Worm (Caenorhabditis elegans) whole organism, L4 larva: ENCODE measurements around the gene nspc-17.

ENCODE experiments used
- D1046.2 ChIP-seq: fragments of 200-800 bp; sonication (Bioruptor generic); IDR thresholded peaks from 2 replicates; pipeline ENCODE4 v1.3.6; 2022; ENCODE audit warnings: missing genetic modification characterization, missing compliant biosample characterization
- F10B5.3 ChIP-seq: sonication (generic microtip); optimal IDR thresholded peaks from 2 replicates; lab custom pipeline; 2016; ENCODE audit warnings: mild to moderate bottlenecking, missing genetic modification characterization, missing compliant biosample characterization
- F44E2.7 ChIP-seq: fragments of 200-800 bp; sonication (Bioruptor generic); IDR thresholded peaks from 2 replicates; pipeline ENCODE4 v2.1.2; 2022; ENCODE audit warnings: missing genetic modification characterization, missing compliant biosample characterization
- R02D3.7 ChIP-seq: fragments of 150-350 bp; sonication (generic microtip); optimal IDR thresholded peaks from 3 replicates; lab custom pipeline; 2014; ENCODE audit warnings: missing biosample characterization, missing genetic modification characterization
- Y105C5A.15 ChIP-seq: fragments of 200-800 bp; sonication (Bioruptor generic); IDR thresholded peaks from 2 replicates; pipeline ENCODE4 v1.3.6; 2022; ENCODE audit warnings: missing genetic modification characterization, missing compliant biosample characterization
- Y48G9A.11 ChIP-seq: fragments of 200-800 bp; sonication (Bioruptor generic); IDR thresholded peaks from 2 replicates; pipeline ENCODE4 v1.3.6; 2022; ENCODE audit warnings: missing genetic modification reagents, missing genetic modification characterization, missing compliant biosample characterization
- aha-1 ChIP-seq: fragments of 150-350 bp; peaks from one replicate; lab custom pipeline; 2014; ENCODE audit warnings: missing biosample characterization, missing genetic modification characterization
- ama-1 ChIP-seq: fragments of 150-350 bp; optimal IDR thresholded peaks from 2 replicates; lab custom pipeline; 2014; ENCODE audit warnings: inconsistent platforms, mixed read lengths
- ceh-32 ChIP-seq: sonication (generic microtip); optimal IDR thresholded peaks from 2 replicates; lab custom pipeline; 2016; ENCODE audit warnings: mild to moderate bottlenecking, missing genetic modification characterization, missing compliant biosample characterization; ENCODE audit not compliant: poor library complexity
- ceh-82 ChIP-seq: sonication (generic microtip); optimal IDR thresholded peaks from 2 replicates; lab custom pipeline; 2017; ENCODE audit warnings: missing biosample characterization, missing genetic modification characterization
- ces-1 ChIP-seq: fragments of 150-350 bp; sonication (generic microtip); optimal IDR thresholded peaks from 4 replicates; lab custom pipeline; 2014; ENCODE audit warnings: missing biosample characterization, missing genetic modification reagents, missing genetic modification characterization
- daf-16 ChIP-seq, 3 experiments: sonication (generic microtip); optimal IDR thresholded peaks; 2 replicates each; lab custom pipeline; 2016 to 2017; ENCODE audit warnings: missing genetic modification characterization in 3 of 3, missing genetic modification reagents in 3 of 3, mild to moderate bottlenecking in 2 of 3, missing compliant biosample characterization in 2 of 3, missing biosample characterization in 1 of 3, moderate library complexity in 1 of 3
- dmd-6 ChIP-seq: fragments of 200-800 bp; sonication (Bioruptor generic); IDR thresholded peaks from 2 replicates; pipeline ENCODE4 v1.3.6; 2022; ENCODE audit warnings: missing genetic modification reagents, missing genetic modification characterization, missing compliant biosample characterization
- dmd-8 ChIP-seq: fragments of 200-800 bp; sonication (Bioruptor generic); IDR thresholded peaks from 2 replicates; pipeline ENCODE4 v1.3.6; 2022; ENCODE audit warnings: missing genetic modification characterization, missing compliant biosample characterization
- dpl-1 ChIP-seq: fragments of 150-350 bp; optimal IDR thresholded peaks from 2 replicates; lab custom pipeline; 2014; ENCODE audit warnings: missing biosample characterization, missing genetic modification reagents, missing genetic modification characterization
- duxl-1 ChIP-seq: sonication (generic microtip); optimal IDR thresholded peaks from 2 replicates; lab custom pipeline; 2016; ENCODE audit warnings: mild to moderate bottlenecking, missing genetic modification characterization, moderate library complexity, missing compliant biosample characterization; ENCODE audit not compliant: poor library complexity
- dve-1 ChIP-seq: sonication (generic microtip); optimal IDR thresholded peaks from 2 replicates; lab custom pipeline; 2017; ENCODE audit warnings: antibody characterized with exemption, mild to moderate bottlenecking, missing genetic modification characterization, missing compliant biosample characterization; ENCODE audit not compliant: insufficient read depth
- egl-27 ChIP-seq: sonication (generic microtip); optimal IDR thresholded peaks from 3 replicates; lab custom pipeline; 2017; ENCODE audit warnings: missing biosample characterization, missing genetic modification reagents, missing genetic modification characterization
- egl-43 ChIP-seq: fragments of 200-800 bp; sonication (Bioruptor generic); IDR thresholded peaks from 2 replicates; pipeline ENCODE4 v1.3.6; 2022; ENCODE audit warnings: missing genetic modification reagents, missing genetic modification characterization, missing compliant biosample characterization
- hif-1 ChIP-seq, 2 experiments: sonication (generic microtip); optimal IDR thresholded peaks; 2 replicates each; lab custom pipeline; 2016 to 2017; ENCODE audit warnings: missing compliant biosample characterization in 2 of 2, missing genetic modification characterization in 2 of 2, missing genetic modification reagents in 2 of 2, missing genotype in 2 of 2, mild to moderate bottlenecking in 1 of 2
- hlh-11 ChIP-seq: fragments of 200-800 bp; sonication (Bioruptor generic); optimal IDR thresholded peaks from 2 replicates; lab custom pipeline; 2018; ENCODE audit warnings: mild to moderate bottlenecking, missing genetic modification characterization, missing compliant biosample characterization
- hmg-1.1 ChIP-seq: fragments of 200-800 bp; sonication (Bioruptor generic); IDR thresholded peaks from 2 replicates; pipeline ENCODE4 v1.3.6; 2022; ENCODE audit warnings: missing genetic modification reagents, missing genetic modification characterization, missing compliant biosample characterization
- madf-5 ChIP-seq, 2 experiments: fragments of 200-800 bp; sonication (Bioruptor generic); IDR thresholded peaks; 2 replicates each; pipeline ENCODE4 v1.3.6; 2022; ENCODE audit warnings: missing compliant biosample characterization in 2 of 2, missing genetic modification characterization in 2 of 2
- madf-9 ChIP-seq: fragments of 200-800 bp; sonication (Bioruptor generic); conservative IDR thresholded peaks from 2 replicates; pipeline ENCODE4 v1.3.6; 2022; ENCODE audit warnings: missing genetic modification reagents, missing genetic modification characterization, missing compliant biosample characterization
- mxl-3 ChIP-seq: fragments of 200-800 bp; sonication (Bioruptor generic); optimal IDR thresholded peaks from 2 replicates; lab custom pipeline; 2018; ENCODE audit warnings: mild to moderate bottlenecking, missing genetic modification characterization, missing compliant biosample characterization
- nhr-28 ChIP-seq: fragments of 150-350 bp; optimal IDR thresholded peaks from 2 replicates; lab custom pipeline; 2014; ENCODE audit warnings: missing biosample characterization, missing genetic modification characterization
- nhr-41 ChIP-seq: fragments of 200-800 bp; sonication (Bioruptor generic); IDR thresholded peaks from 2 replicates; pipeline ENCODE4 v1.3.6; 2022; ENCODE audit warnings: missing genetic modification reagents, missing genetic modification characterization, missing compliant biosample characterization
- nhr-42 ChIP-seq: fragments of 200-800 bp; sonication (Bioruptor generic); IDR thresholded peaks from 2 replicates; pipeline ENCODE4 v1.3.6; 2022; ENCODE audit warnings: missing genetic modification characterization, missing compliant biosample characterization
- nhr-48 ChIP-seq: sonication (generic microtip); optimal IDR thresholded peaks from 2 replicates; lab custom pipeline; 2016; ENCODE audit warnings: mild to moderate bottlenecking, missing genetic modification characterization, missing compliant biosample characterization
- nhr-77 ChIP-seq: fragments of 150-350 bp; optimal IDR thresholded peaks from 2 replicates; lab custom pipeline; 2014; ENCODE audit warnings: missing biosample characterization, missing genetic modification characterization
- pqm-1 ChIP-seq: sonication (generic microtip); optimal IDR thresholded peaks from 2 replicates; lab custom pipeline; 2017; ENCODE audit warnings: missing biosample characterization, missing genetic modification characterization
- set-16 ChIP-seq: fragments of 200-800 bp; sonication (Bioruptor generic); IDR thresholded peaks from 2 replicates; pipeline ENCODE4 v1.3.6; 2022; ENCODE audit warnings: missing genetic modification reagents, missing genetic modification characterization, missing compliant biosample characterization
- snpc-4 ChIP-seq: fragments of 150-350 bp; optimal IDR thresholded peaks from 2 replicates; lab custom pipeline; 2014; ENCODE audit warnings: missing biosample characterization, missing genetic modification characterization
- vab-7 ChIP-seq: fragments of 200-800 bp; sonication (Bioruptor generic); IDR thresholded peaks from 2 replicates; pipeline ENCODE4 v1.3.6; 2022; ENCODE audit warnings: missing genetic modification reagents, missing genetic modification characterization, missing compliant biosample characterization
- zag-1 ChIP-seq: fragments of 150-350 bp; optimal IDR thresholded peaks from 2 replicates; lab custom pipeline; 2014; ENCODE audit warnings: missing biosample characterization, missing genetic modification characterization

nspc-17 gene

ce11 chrX:14523275-14523674, 1.7 kb downstream of the nspc-17 start, which contains the start of gene nspc-16:
Gene nspc-16 (plus strand): TSS chrX:14523575.
- TF ChIP-seq egl-43 (no peak), Y105C5A.15 (GFP tag; lab: Robert Waterston, UW) (no peak), hmg-1.1 (GFP tag; lab: Robert Waterston, UW) (no peak), Y48G9A.11 (no peak), egl-27 (tag; lab: Kevin White, UChicago) (no peak), R02D3.7 (tag; lab: Kevin White, UChicago) (no peak), daf-16 (GFP tag; optimal IDR thresholded peaks at IDR 0.05; lab: Kevin White, UChicago) (no peak), daf-16 (tag; optimal IDR thresholded peaks at IDR 0.05; lab: Kevin White, UChicago) (no peak), dmd-6 (GFP tag; lab: Robert Waterston, UW) (no peak)

- TF ChIP-seq dmd-8 (GFP tag; lab: Robert Waterston, UW) (no peak), R02D3.7 (tag; lab: Kevin White, UChicago) (no peak), madf-9 (no peak), ces-1 (GFP tag; lab: Kevin White, UChicago) (no peak), dpl-1 (no peak), mxl-3 (GFP tag; lab: Kevin White, UChicago) (no peak), vab-7 (GFP tag; lab: Robert Waterston, UW) (no peak), F10B5.3 (no peak), ama-1 (lab: Kevin White, UChicago) (no peak), D1046.2 (no peak), Y48G9A.11 (no peak), Y105C5A.15 (GFP tag; lab: Robert Waterston, UW) (no peak), snpc-4 (tag; lab: Kevin White, UChicago) (no peak), hlh-11 (tag; lab: Kevin White, UChicago) (no peak), nhr-48 (no peak), ceh-32 (tag; lab: Kevin White, UChicago) (no peak), madf-5 (GFP tag; IDR thresholded peaks at IDR 0.05; lab: Robert Waterston, UW) (no peak), zag-1 (tag; lab: Kevin White, UChicago) (no peak), nhr-77 (tag; lab: Kevin White, UChicago) (no peak), nhr-41 (GFP tag; lab: Robert Waterston, UW) (no peak)
Observed at ce11 chrX:14520463-14520862, 4.5 kb downstream of the nspc-17 start, which contains the start of gene D1025.1. Gene D1025.1 (plus strand): TSS chrX:14520763.

ce11 chrX:14517842-14518241, 7.1 kb downstream of the nspc-17 start:
- TF ChIP-seq ama-1 (lab: Kevin White, UChicago) (no peak), ces-1 (GFP tag; lab: Kevin White, UChicago) (no peak), R02D3.7 (tag; lab: Kevin White, UChicago) (no peak), F10B5.3 (no peak), aha-1 (peak; percentile 85), set-16 (GFP tag; lab: Robert Waterston, UW) (peak; percentile 36), egl-43 (0 out of 2 replicates have a peak, but pooled peaks have one; percentile 10)

- TF ChIP-seq nhr-42 (no peak), ceh-82 (no peak), duxl-1 (tag; lab: Kevin White, UChicago) (no peak), hif-1 (tag; optimal IDR thresholded peaks at IDR 0.05; lab: Kevin White, UChicago) (no peak), hmg-1.1 (GFP tag; lab: Robert Waterston, UW) (no peak), dve-1 (peak; percentile 5), dpl-1 (no peak), dmd-6 (GFP tag; lab: Robert Waterston, UW) (peak; percentile 55; the same call in 1 of the 2 replicates)
- TF ChIP-seq, all 104 proteins: peak for 2
Observed at ce11 chrX:14516560-14516959, 8.4 kb downstream of the nspc-17 start, which contains the start of gene D1025.10. Gene D1025.10 (plus strand): TSS chrX:14516860.

- peak; percentile 67 for TF ChIP-seq nhr-28 (tag; lab: Kevin White, UChicago)
- no peak for TF ChIP-seq F44E2.7 (GFP tag; lab: Robert Waterston, UW)
- TF ChIP-seq dmd-6 (GFP tag; lab: Robert Waterston, UW) = peak; percentile 56
- TF ChIP-seq pqm-1 (tag; lab: Kevin White, UChicago) = peak; percentile 44
Observed at ce11 chrX:14515028-14515427, 10.0 kb downstream of the nspc-17 start, which contains the start of gene gcsh-1. Gene gcsh-1 (minus strand): TSS chrX:14515073.
